Worm (Caenorhabditis elegans): Measurements from ENCODE around the gene C36A4.4.
A peak's percentile ranks its signal among the peaks of the same experiment; 100 is the strongest.

Gene C36A4.4

ce11 chrIII:3800934-3801252 lies 42.5 kb downstream of the C36A4.4 start:
- no peak for TF ChIP-seq lin-13 (tag; optimal IDR thresholded peaks at IDR 0.05)
- no peak for TF ChIP-seq unc-120 (tag; optimal IDR thresholded peaks at IDR 0.05; ENCODE audit: poor library complexity, severe bottlenecking)
- TF ChIP-seq bed-3 (GFP tag; optimal IDR thresholded peaks at IDR 0.05) = no peak
- TF ChIP-seq nhr-76 (tag; optimal IDR thresholded peaks at IDR 0.05) = no peak
- TF ChIP-seq lin-32 (GFP tag; optimal IDR thresholded peaks at IDR 0.05) = no peak
- no peak for TF ChIP-seq nhr-12 (tag; optimal IDR thresholded peaks at IDR 0.05)
- no peak for TF ChIP-seq elt-1 (tag; optimal IDR thresholded peaks at IDR 0.05; ENCODE audit: borderline replicate concordance, insufficient read depth)
- TF ChIP-seq unc-62 (GFP tag; optimal IDR thresholded peaks at IDR 0.05) = no peak
- TF ChIP-seq sptf-1 (tag; optimal IDR thresholded peaks at IDR 0.05) = no peak
- TF ChIP-seq hlh-1 (tag; optimal IDR thresholded peaks at IDR 0.05) = no peak
- TF ChIP-seq lsy-2 (tag; optimal IDR thresholded peaks at IDR 0.05) = no peak
- TF ChIP-seq mab-5 (tag; optimal IDR thresholded peaks at IDR 0.05) = no peak
- no peak for TF ChIP-seq blmp-1 (tag; optimal IDR thresholded peaks at IDR 0.05)
- no peak for TF ChIP-seq snpc-4 (tag; optimal IDR thresholded peaks at IDR 0.05)

DNA sequence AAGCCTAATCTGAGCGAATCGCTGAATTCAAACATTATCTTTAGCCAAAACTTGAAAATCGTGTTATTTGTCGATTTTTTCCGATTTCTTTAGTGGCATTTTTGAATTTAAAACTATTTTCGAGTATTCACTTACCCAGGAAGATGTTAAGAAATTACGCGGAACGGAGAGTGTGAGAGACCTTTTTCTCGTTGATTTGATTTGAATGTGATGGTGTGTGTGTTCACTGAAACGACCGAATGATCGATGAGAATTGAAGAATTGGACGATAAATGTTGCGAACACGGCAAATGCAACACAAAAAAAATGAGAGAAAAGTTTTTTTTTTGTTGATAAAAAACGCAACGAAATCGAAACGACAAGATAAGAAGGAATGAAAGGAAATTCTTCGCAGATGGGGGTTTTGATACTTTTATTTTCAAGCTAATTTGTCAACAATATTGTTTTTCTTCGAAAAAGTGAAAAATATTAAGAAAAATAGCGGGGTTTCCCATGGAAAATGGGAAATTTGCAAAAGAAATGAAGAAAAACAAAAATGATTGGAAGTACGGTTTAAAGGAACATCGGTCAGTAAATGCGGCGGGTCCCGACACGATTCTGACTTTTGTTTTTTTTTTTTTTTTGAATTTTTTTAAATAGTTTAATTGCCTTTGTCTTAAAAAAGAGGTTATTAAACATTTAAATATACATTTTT lies 43.0 kb downstream of the C36A4.4 start, which contains the start of gene mtm-3:
mtm-3 (minus strand) TSS at position 228 of the 694 bp plus-strand sequence.
- TF ChIP-seq elt-3 (tag; optimal IDR thresholded peaks at IDR 0.05) (no peak), drap-1 (GFP tag; optimal IDR thresholded peaks at IDR 0.05) (no peak), ceh-39 (tag; optimal IDR thresholded peaks at IDR 0.05) (no peak), nhr-237 (tag; optimal IDR thresholded peaks at IDR 0.05) (no peak), mep-1 (tag; optimal IDR thresholded peaks at IDR 0.05) (no peak), cnd-1 (tag; optimal IDR thresholded peaks at IDR 0.05) (no peak), ces-1 (GFP tag; optimal IDR thresholded peaks at IDR 0.05) (no peak), ceh-43 (GFP tag; optimal IDR thresholded peaks at IDR 0.05) (no peak), pha-4 (tag; optimal IDR thresholded peaks at IDR 0.05) (no peak), blmp-1 (tag; optimal IDR thresholded peaks at IDR 0.05) (no peak), zip-8 (tag; optimal IDR thresholded peaks at IDR 0.05) (no peak)

DNA sequence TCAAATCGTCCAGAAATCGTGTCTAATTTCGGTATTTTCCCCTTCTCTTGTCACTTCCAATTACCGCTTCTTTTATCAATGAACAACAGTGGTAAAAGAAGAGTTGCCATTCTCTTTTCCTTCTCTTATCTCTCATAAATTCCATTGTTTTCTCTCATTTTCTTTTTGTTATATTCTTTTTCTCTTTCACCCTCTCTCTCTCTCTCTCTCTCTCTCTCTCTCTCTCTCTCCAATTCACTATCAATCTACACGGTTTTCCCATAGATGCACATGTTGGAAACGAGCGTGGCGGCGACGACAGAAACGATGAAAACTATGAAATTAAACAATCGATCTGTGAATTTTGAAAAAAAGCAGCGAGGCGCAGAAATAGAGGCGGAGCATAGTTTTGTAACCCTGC lies 44.2 kb downstream of the C36A4.4 start:
- peak; percentile 2 for TF ChIP-seq unc-120 (tag; optimal IDR thresholded peaks at IDR 0.05; ENCODE audit: poor library complexity, severe bottlenecking)
- TF ChIP-seq nhr-12 (tag; optimal IDR thresholded peaks at IDR 0.05) = no peak

DNA sequence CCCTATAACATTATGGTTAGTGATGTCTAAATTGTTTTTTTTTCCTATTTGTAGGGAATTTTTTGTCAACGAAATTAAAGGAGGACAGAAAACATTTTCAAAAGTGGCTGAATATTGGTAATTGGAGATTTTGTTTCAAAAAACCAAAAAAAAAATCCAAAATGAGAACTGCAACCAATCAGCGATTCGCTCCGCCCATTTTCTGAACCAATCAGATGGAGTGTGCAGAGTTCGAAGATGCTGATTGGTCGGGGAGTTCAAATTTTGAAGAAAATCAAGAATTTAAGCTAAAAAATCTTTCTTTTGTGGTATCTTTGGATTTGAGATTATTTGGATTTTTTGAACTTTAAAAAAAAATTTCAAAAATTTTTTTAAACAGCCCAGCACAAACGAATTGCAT lies 45.0 kb downstream of the C36A4.4 start:
- TF ChIP-seq ces-1 (GFP tag; optimal IDR thresholded peaks at IDR 0.05) = no peak
- no peak for TF ChIP-seq lin-13 (tag; optimal IDR thresholded peaks at IDR 0.05)
- no peak for TF ChIP-seq blmp-1 (tag; optimal IDR thresholded peaks at IDR 0.05)
- no peak for TF ChIP-seq mab-5 (tag; optimal IDR thresholded peaks at IDR 0.05)

- TF ChIP-seq elt-1 (tag; optimal IDR thresholded peaks at IDR 0.05; ENCODE audit: borderline replicate concordance, insufficient read depth) (peak; percentile 90), nhr-2 (tag; optimal IDR thresholded peaks at IDR 0.05) (no peak)
These were observed 46.0 kb downstream of the C36A4.4 start for ce11 chrIII:3797180-3798026.

ce11 chrIII:3795933-3796332 lies 47.5 kb downstream of the C36A4.4 start:
- TF ChIP-seq ceh-39 (tag; optimal IDR thresholded peaks at IDR 0.05) = no peak
- TF ChIP-seq ham-2 (GFP tag; optimal IDR thresholded peaks at IDR 0.05) = no peak
- no peak for TF ChIP-seq nhr-28 (tag; optimal IDR thresholded peaks at IDR 0.05)
- no peak for TF ChIP-seq ceh-43 (GFP tag; optimal IDR thresholded peaks at IDR 0.05)
- TF ChIP-seq nhr-76 (tag; optimal IDR thresholded peaks at IDR 0.05) = no peak
- no peak for TF ChIP-seq sem-2 (GFP tag; optimal IDR thresholded peaks at IDR 0.05)

Data from whole organism, mixed stage, embryonic.